Fruit fly (Drosophila melanogaster): ENCODE data around the gene Clic.

- no peak for TF ChIP-seq pnt (GFP tag; optimal IDR thresholded peaks at IDR 0.05)
- TF ChIP-seq MBD-R2 (GFP tag; IDR thresholded peaks at IDR 0.05), result no peak
- peak; percentile 40 for TF ChIP-seq CG9727 (GFP tag; optimal IDR thresholded peaks at IDR 0.05)
- peak; percentile 48 for TF ChIP-seq Rfx (GFP tag; IDR thresholded peaks at IDR 0.05)
- no peak for TF ChIP-seq prd (optimal IDR thresholded peaks at IDR 0.05)
- TF ChIP-seq prd (GFP tag; IDR thresholded peaks at IDR 0.05), result no peak
- no peak for TF ChIP-seq ci (GFP tag; IDR thresholded peaks at IDR 0.05)
- no peak for TF ChIP-seq chm (GFP tag; IDR thresholded peaks at IDR 0.05)
- TF ChIP-seq Nf-YB (GFP tag; optimal IDR thresholded peaks at IDR 0.05), result no peak
- TF ChIP-seq Neu2 (GFP tag; optimal IDR thresholded peaks at IDR 0.05; ENCODE audit: borderline replicate concordance), result no peak
- no peak for TF ChIP-seq fru (optimal IDR thresholded peaks at IDR 0.05)
These were observed 4.5 kb downstream of the Clic start for dm6 chrX:13817418-13818171.
